Worm (Caenorhabditis elegans): ENCODE results near the gene dpy-20.

The dpy-20 gene

DNA sequence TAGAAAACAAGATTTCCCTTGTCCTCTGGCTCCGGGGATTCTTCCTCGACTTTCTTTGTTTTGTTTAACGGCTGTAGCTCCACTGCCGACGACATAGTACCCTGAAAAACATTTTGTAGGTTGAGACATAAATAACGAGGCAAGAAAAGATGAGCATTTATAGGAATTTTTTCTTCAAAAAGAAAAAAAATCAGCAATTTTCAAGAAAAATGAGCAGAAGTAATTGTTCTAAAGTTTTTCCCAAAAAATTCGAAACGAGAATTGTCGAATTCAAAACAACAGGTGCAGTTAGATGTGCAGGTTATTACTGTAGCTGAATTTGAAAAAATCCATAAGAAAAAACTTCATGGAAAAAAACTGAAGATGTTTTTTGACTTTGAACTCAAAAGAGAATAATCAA is 45.3 kb downstream of the dpy-20 start, which contains the start of gene ent-1:
Gene ent-1 (minus strand): TSS at position 101 of the 400 bp plus-strand sequence.
- no peak for TF ChIP-seq nhr-23 (tag; optimal IDR thresholded peaks at IDR 0.05)
- TF ChIP-seq nhr-76 (tag; optimal IDR thresholded peaks at IDR 0.05): no peak

DNA sequence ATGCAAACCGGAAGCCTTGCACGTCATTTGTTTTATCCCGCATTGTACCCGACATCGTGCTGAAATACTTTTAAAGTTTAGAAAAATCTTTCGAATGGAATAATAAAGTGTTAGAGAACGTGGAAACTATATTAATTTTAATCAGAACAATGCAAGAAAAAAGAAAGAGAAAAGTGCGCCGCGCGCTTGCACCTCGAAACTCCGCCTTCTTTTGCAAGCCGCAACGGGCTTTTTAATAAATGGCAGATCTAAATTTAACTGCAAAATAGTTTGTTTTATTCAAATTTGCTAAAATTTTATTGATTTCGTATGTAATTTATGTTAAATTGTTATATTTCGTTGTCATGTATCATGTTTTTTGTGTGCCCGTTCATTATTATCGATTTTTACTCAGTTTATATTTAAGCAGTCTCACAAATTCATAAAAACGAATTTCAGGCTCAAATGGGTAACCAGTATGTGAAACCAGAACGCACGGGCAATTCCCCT is 48.6 kb downstream of the dpy-20 start, which contains the start of the genes acl-3 and ndub-6:
Gene acl-3 (minus strand): TSS at position 59 of the 489 bp plus-strand sequence.
Gene ndub-6 (plus strand): TSS at position 439 of the 489 bp plus-strand sequence.
- TF ChIP-seq elt-2 (tag; optimal IDR thresholded peaks at IDR 0.05) (no peak), ztf-4 (tag; optimal IDR thresholded peaks at IDR 0.05) (no peak), ztf-11 (tag; optimal IDR thresholded peaks at IDR 0.05) (no peak), pha-4 (tag; optimal IDR thresholded peaks at IDR 0.05) (peak; percentile 16)

DNA sequence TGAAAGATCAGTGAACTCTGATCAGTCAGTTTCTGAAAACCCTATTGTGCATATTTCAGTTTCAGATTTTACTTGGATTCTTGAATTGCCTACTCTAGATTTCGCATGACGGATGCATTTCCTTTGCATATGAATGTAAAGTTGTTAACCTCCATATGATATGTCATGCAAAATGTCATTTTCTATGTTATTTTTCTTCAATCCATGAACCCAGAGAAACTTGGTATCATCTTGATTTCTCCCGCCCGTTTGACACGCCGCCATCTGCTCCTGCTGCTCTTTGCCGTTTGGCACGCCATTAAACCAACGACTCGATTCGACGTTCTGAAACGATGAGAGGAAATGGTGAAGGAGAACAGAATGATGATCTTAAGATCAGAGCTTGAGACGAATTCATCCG is 50.3 kb downstream of the dpy-20 start:
- TF ChIP-seq snpc-4 (tag; optimal IDR thresholded peaks at IDR 0.05) (no peak), mdl-1 (tag; optimal IDR thresholded peaks at IDR 0.05) (no peak)

DNA sequence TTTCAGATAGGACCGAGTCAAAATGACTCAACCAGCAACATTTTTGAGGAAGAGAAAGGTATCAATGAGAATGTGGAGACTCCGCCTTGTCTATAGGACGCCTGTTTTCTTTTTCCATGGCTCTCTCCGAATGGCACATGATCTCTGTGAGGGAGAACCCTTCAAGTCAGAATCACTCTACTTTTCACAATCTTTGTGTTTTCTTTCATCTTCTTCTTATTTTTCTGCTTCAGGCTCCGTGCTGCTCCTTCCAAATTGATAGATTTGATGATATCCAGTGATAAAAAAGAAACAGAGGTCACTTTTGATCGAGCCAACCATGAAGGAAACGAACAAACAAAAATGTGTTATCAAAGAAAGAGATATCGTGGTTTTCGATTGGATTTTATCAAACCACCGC is 51.6 kb downstream of the dpy-20 start, which contains the start of gene ZK809.8:
Gene ZK809.8 (minus strand): TSS at position 34 of the 400 bp plus-strand sequence.
- TF ChIP-seq R02D3.7 (tag; optimal IDR thresholded peaks at IDR 0.05): no peak
- TF ChIP-seq nhr-11 (tag; optimal IDR thresholded peaks at IDR 0.05): peak; percentile 12
- TF ChIP-seq nhr-28 (tag; optimal IDR thresholded peaks at IDR 0.05): no peak
- no peak for TF ChIP-seq daf-12 (tag; optimal IDR thresholded peaks at IDR 0.05)
- peak; percentile 2 for TF ChIP-seq nfya-1 (tag; optimal IDR thresholded peaks at IDR 0.05; ENCODE audit: insufficient read depth)

DNA sequence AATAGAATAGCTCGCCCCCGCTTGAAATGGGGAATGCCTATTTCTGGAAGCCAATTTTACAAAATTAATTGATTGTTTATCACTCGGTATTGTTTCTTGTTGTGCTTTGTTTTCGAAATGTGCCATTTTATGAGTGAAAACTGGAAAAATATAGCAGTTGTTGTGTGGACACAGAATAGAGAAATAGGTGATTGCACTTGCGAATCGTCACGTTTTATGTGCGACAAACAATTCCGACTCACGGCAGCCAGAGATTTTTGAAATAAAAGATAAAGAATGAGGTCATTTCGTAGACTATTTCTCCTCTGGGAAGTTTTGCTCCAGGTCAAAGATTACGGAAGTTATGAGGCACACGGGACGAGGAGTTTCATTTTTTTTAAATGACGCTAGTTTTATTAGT is 53.7 kb downstream of the dpy-20 start:
- TF ChIP-seq eor-1 (tag; optimal IDR thresholded peaks at IDR 0.05): no peak
- TF ChIP-seq egl-5 (tag; optimal IDR thresholded peaks at IDR 0.05): peak; percentile 62
- no peak for TF ChIP-seq ceh-9 (tag; optimal IDR thresholded peaks at IDR 0.05)

All from whole organism, L3 larva.